Worm (Caenorhabditis elegans): Measurements from ENCODE around the gene M01H9.4.

DNA sequence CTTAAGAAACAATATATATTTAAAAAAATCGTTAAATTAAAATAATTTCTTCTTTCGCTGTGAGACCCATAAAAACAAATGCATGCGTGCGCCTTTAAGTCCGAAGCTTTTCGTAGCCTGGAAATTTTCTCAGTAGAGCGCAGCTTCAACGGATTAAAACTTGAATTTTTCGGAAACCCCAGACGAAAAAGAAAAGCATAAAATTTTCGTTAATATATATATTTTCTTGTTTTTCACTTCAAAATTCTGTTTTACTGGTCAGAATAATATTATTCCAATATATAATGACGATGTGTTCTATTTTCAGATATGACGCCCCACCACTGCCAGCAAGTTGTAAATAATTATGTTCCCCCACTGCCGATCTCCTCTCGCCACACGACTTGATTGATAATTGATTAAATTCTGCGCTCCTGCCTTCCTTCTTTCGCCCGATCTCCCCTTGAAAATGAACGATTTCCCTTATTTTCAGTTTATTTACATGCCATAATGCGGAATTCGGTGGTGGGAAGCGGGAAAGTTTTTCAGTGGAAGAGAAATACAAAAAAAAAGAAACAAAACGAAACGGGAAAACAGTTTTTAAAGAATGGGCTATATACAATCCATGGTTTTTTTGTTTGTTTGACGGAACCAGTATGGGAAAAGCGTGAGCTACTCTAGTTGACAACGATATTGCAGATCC lies 14.5 kb downstream of the M01H9.4 start:
- TF ChIP-seq pha-4 (tag; optimal IDR thresholded peaks at IDR 0.05), result peak; percentile 46
- no peak for TF ChIP-seq ztf-11 (tag; optimal IDR thresholded peaks at IDR 0.05)
- peak; percentile 69 for TF ChIP-seq ztf-4 (tag; optimal IDR thresholded peaks at IDR 0.05)
- no peak for TF ChIP-seq nfya-1 (tag; optimal IDR thresholded peaks at IDR 0.05; ENCODE audit: insufficient read depth)
- TF ChIP-seq jun-1 (tag; optimal IDR thresholded peaks at IDR 0.05), result peak; percentile 17
- TF ChIP-seq R02D3.7 (tag; optimal IDR thresholded peaks at IDR 0.05), result no peak
- TF ChIP-seq ama-1 (optimal IDR thresholded peaks at IDR 0.05), result peak; percentile 98
- TF ChIP-seq lin-39 (tag; optimal IDR thresholded peaks at IDR 0.05), result no peak
- TF ChIP-seq ZK546.5 (tag; optimal IDR thresholded peaks at IDR 0.05), result no peak
- TF ChIP-seq nhr-23 (tag; optimal IDR thresholded peaks at IDR 0.05), result peak; percentile 14
- no peak for TF ChIP-seq unc-62 (GFP tag; optimal IDR thresholded peaks at IDR 0.05)
- no peak for TF ChIP-seq nhr-11 (tag; optimal IDR thresholded peaks at IDR 0.05)

Measured in whole organism, L3 larva.